Worm (Caenorhabditis elegans): ENCODE measurements around the gene srh-10.

DNA sequence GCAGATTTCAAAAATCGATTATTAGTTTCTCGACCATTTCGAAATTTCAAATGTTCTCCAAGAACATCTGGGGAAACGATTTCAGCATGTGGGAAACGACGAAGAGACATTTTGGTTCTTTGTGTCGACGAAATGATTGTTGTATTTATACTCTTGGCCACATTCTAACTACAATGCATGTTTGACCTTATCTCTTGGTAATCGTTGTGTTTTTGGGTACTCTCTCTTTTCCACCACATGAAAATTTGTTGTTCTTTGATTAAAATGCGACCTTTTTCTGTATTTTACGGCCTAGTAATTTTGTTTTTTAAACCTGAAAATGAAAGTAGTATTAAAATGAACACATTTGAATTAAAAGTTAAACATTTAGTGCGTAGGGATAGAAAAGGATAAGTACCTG lies 45.9 kb upstream of the srh-10 start, which contains the start of gene F17A9.5:
- no peak for TF ChIP-seq ces-1 (GFP tag; optimal IDR thresholded peaks at IDR 0.05)
- TF ChIP-seq lsy-2 (tag; optimal IDR thresholded peaks at IDR 0.05): no peak
- no peak for TF ChIP-seq pha-4 (tag; optimal IDR thresholded peaks at IDR 0.05)
- TF ChIP-seq nhr-12 (tag; optimal IDR thresholded peaks at IDR 0.05): no peak
- no peak for TF ChIP-seq sem-2 (GFP tag; optimal IDR thresholded peaks at IDR 0.05)
- TF ChIP-seq ham-2 (GFP tag; optimal IDR thresholded peaks at IDR 0.05): no peak
- no peak for TF ChIP-seq nhr-76 (tag; optimal IDR thresholded peaks at IDR 0.05)
- TF ChIP-seq nhr-237 (tag; optimal IDR thresholded peaks at IDR 0.05): no peak

Measured in whole organism, mixed stage, embryonic.